Fruit fly (Drosophila melanogaster) whole organism, embryonic: ENCODE results near the gene Trm7-32.

Experiments
- Aef1 ChIP-seq: fragments of 200-800 bp; sonication (Bioruptor generic); IDR thresholded peaks from 3 replicates; pipeline ENCODE4 v1.3.6; 2022; ENCODE audit warnings: missing biosample characterization, missing genetic modification characterization
- Atf-2 ChIP-seq: fragments of 200-800 bp; sonication (Bioruptor generic); optimal IDR thresholded peaks from 2 replicates; lab custom pipeline; 2016; ENCODE audit warnings: missing biosample characterization, missing genetic modification characterization
- CG10274 ChIP-seq: fragments of 200-800 bp; sonication (Bioruptor generic); optimal IDR thresholded peaks from 3 replicates; lab custom pipeline; 2017; ENCODE audit warnings: missing biosample characterization, mild to moderate bottlenecking, missing genetic modification characterization
- CG10321 ChIP-seq: fragments of 200-800 bp; sonication (Bioruptor generic); IDR thresholded peaks from 2 replicates; pipeline ENCODE4 v1.3.6; 2022; ENCODE audit warnings: missing biosample characterization, missing genetic modification characterization
- CG10979 ChIP-seq: fragments of 200-800 bp; sonication (Bioruptor generic); optimal IDR thresholded peaks from 2 replicates; lab custom pipeline; 2018; ENCODE audit warnings: missing biosample characterization, mild to moderate bottlenecking, missing genetic modification characterization, moderate library complexity
- CG11504 ChIP-seq: fragments of 200-800 bp; sonication (Bioruptor generic); optimal IDR thresholded peaks from 3 replicates; lab custom pipeline; 2019; ENCODE audit warnings: missing biosample characterization, mild to moderate bottlenecking, missing genetic modification characterization, moderate library complexity
- CG11695 ChIP-seq: fragments of 200-800 bp; sonication (Bioruptor generic); IDR thresholded peaks from 3 replicates; pipeline ENCODE4 v1.3.6; 2022; ENCODE audit warnings: missing biosample characterization, missing genetic modification characterization
- CG12071 ChIP-seq: fragments of 200-800 bp; sonication (Bioruptor generic); optimal IDR thresholded peaks from 3 replicates; lab custom pipeline; 2018; ENCODE audit warnings: missing biosample characterization, mild to moderate bottlenecking, missing genetic modification characterization
- CG12299 ChIP-seq: fragments of 200-800 bp; sonication (Bioruptor generic); optimal IDR thresholded peaks from 2 replicates; lab custom pipeline; 2018; ENCODE audit warnings: missing biosample characterization, mild to moderate bottlenecking, missing genetic modification characterization
- CG13424 ChIP-seq: fragments of 200-800 bp; sonication (Bioruptor generic); optimal IDR thresholded peaks from 2 replicates; lab custom pipeline; 2019; ENCODE audit warnings: missing biosample characterization, mild to moderate bottlenecking, missing genetic modification characterization, moderate library complexity
- CG1647 ChIP-seq: fragments of 200-800 bp; sonication (Bioruptor generic); optimal IDR thresholded peaks from 3 replicates; lab custom pipeline; 2016; ENCODE audit warnings: missing biosample characterization, missing genetic modification characterization
- CG17328 ChIP-seq: fragments of 200-800 bp; sonication (Bioruptor generic); IDR thresholded peaks from 2 replicates; pipeline ENCODE4 v1.3.6; 2022; ENCODE audit warnings: missing biosample characterization, missing genetic modification characterization
- CG17802 ChIP-seq: fragments of 200-800 bp; sonication (Bioruptor generic); optimal IDR thresholded peaks from 2 replicates; lab custom pipeline; 2018; ENCODE audit warnings: missing biosample characterization, mild to moderate bottlenecking, missing genetic modification characterization, moderate library complexity
- CG17829 ChIP-seq: fragments of 200-800 bp; optimal IDR thresholded peaks from 2 replicates; lab custom pipeline; 2019; ENCODE audit warnings: missing biosample characterization, mild to moderate bottlenecking, missing genetic modification characterization, moderate library complexity
- CG17912 ChIP-seq: fragments of 200-800 bp; sonication (Bioruptor generic); optimal IDR thresholded peaks from 2 replicates; lab custom pipeline; 2018; ENCODE audit warnings: missing biosample characterization, mild to moderate bottlenecking, missing genetic modification characterization
- CG2199 ChIP-seq: fragments of 200-800 bp; sonication (Bioruptor generic); IDR thresholded peaks from 3 replicates; pipeline ENCODE4 v1.3.6; 2022; ENCODE audit warnings: missing biosample characterization, missing genetic modification characterization
- CG2875 ChIP-seq: fragments of 200-800 bp; sonication (Bioruptor generic); optimal IDR thresholded peaks from 2 replicates; lab custom pipeline; 2017; ENCODE audit warnings: missing biosample characterization, mild to moderate bottlenecking, missing genetic modification characterization, missing genetic modification reagents
- CG32767 ChIP-seq: fragments of 200-800 bp; sonication (Bioruptor generic); IDR thresholded peaks from 2 replicates; pipeline ENCODE4 v1.3.6; 2022; ENCODE audit warnings: missing biosample characterization, missing genetic modification characterization
- CG32772 ChIP-seq: fragments of 200-800 bp; sonication (Bioruptor generic); IDR thresholded peaks from 2 replicates; pipeline ENCODE4 v1.3.6; 2022; ENCODE audit warnings: missing biosample characterization, missing genetic modification characterization
- CG34422 ChIP-seq: fragments of 200-800 bp; sonication (Bioruptor generic); IDR thresholded peaks from 3 replicates; pipeline ENCODE4 v1.3.6; 2022; ENCODE audit warnings: missing biosample characterization, missing genetic modification characterization
- CG3838 ChIP-seq: fragments of 200-800 bp; sonication (Bioruptor generic); optimal IDR thresholded peaks from 3 replicates; lab custom pipeline; 2016; ENCODE audit warnings: missing biosample characterization, missing genetic modification characterization
- CG3995 ChIP-seq: fragments of 200-800 bp; sonication (Bioruptor generic); optimal IDR thresholded peaks from 3 replicates; lab custom pipeline; 2016; ENCODE audit warnings: missing biosample characterization, missing genetic modification characterization
- Dref ChIP-seq: fragments of 200-800 bp; sonication (Bioruptor generic); IDR thresholded peaks from 2 replicates; pipeline ENCODE4 v1.3.6; 2022; ENCODE audit warnings: missing biosample characterization, missing genetic modification characterization
- Fer1 ChIP-seq: fragments of 200-800 bp; sonication (Bioruptor generic); optimal IDR thresholded peaks from 2 replicates; lab custom pipeline; 2017; ENCODE audit warnings: missing biosample characterization, mild to moderate bottlenecking, missing genetic modification characterization
- NC2α ChIP-seq: fragments of 200-800 bp; sonication (Bioruptor generic); optimal IDR thresholded peaks from 2 replicates; lab custom pipeline; 2016; ENCODE audit warnings: missing biosample characterization, missing genetic modification characterization
- Opbp ChIP-seq: fragments of 200-800 bp; sonication (Bioruptor generic); IDR thresholded peaks from 3 replicates; pipeline ENCODE4 v1.3.6; 2022; ENCODE audit warnings: missing biosample characterization, missing genetic modification characterization; ENCODE audit not compliant: partially characterized antibody
- Pdp1 ChIP-seq, 2 experiments: fragments of 200-800 bp; sonication (Bioruptor generic); optimal IDR thresholded peaks; 3 replicates each; lab custom pipeline; 2016; ENCODE audit warnings: missing biosample characterization in 2 of 2, missing genetic modification characterization in 2 of 2, mild to moderate bottlenecking in 1 of 2, moderate library complexity in 1 of 2
- Ravus ChIP-seq: fragments of 200-800 bp; sonication (Bioruptor generic); IDR thresholded peaks from 2 replicates; pipeline ENCODE4 v1.3.6; 2022; ENCODE audit warnings: missing biosample characterization, missing genetic modification characterization
- bab2 ChIP-seq: fragments of 200-800 bp; sonication (Bioruptor generic); optimal IDR thresholded peaks from 2 replicates; lab custom pipeline; 2016; ENCODE audit warnings: missing biosample characterization, missing genetic modification characterization
- bigmax ChIP-seq: fragments of 200-800 bp; sonication (Bioruptor generic); optimal IDR thresholded peaks from 2 replicates; lab custom pipeline; 2018; ENCODE audit warnings: missing biosample characterization, mild to moderate bottlenecking, missing genetic modification characterization
- cas ChIP-seq: fragments of 200-800 bp; sonication (Bioruptor generic); IDR thresholded peaks from 2 replicates; pipeline ENCODE4 v1.3.6; 2022; ENCODE audit warnings: missing biosample characterization, missing genetic modification characterization
- chif ChIP-seq, 2 experiments: fragments of 200-800 bp; sonication (Bioruptor generic); optimal IDR thresholded peaks; 3 replicates each; lab custom pipeline; 2016; ENCODE audit warnings: missing biosample characterization in 2 of 2, missing genetic modification characterization in 2 of 2
- crc ChIP-seq: fragments of 200-800 bp; sonication (Bioruptor generic); optimal IDR thresholded peaks from 2 replicates; lab custom pipeline; 2016; ENCODE audit warnings: missing biosample characterization, missing genetic modification characterization
- fd3F ChIP-seq: fragments of 200-800 bp; sonication (Bioruptor generic); optimal IDR thresholded peaks from 2 replicates; lab custom pipeline; 2018; ENCODE audit warnings: missing biosample characterization, mild to moderate bottlenecking, missing genetic modification characterization, moderate library complexity
- gem ChIP-seq: fragments of 200-800 bp; sonication (Bioruptor generic); optimal IDR thresholded peaks from 2 replicates; lab custom pipeline; 2019; ENCODE audit warnings: missing biosample characterization, mild to moderate bottlenecking, missing genetic modification characterization, moderate library complexity
- gfzf ChIP-seq: fragments of 200-800 bp; sonication (Bioruptor generic); optimal IDR thresholded peaks from 2 replicates; lab custom pipeline; 2016; ENCODE audit warnings: missing biosample characterization, mild to moderate bottlenecking, missing genetic modification characterization, moderate library complexity
- grau ChIP-seq: fragments of 200-800 bp; optimal IDR thresholded peaks from 3 replicates; lab custom pipeline; 2019; ENCODE audit warnings: missing biosample characterization, mild to moderate bottlenecking, missing genetic modification characterization, moderate library complexity
- hb ChIP-seq: fragments of 200-800 bp; sonication (Bioruptor generic); IDR thresholded peaks from 3 replicates; pipeline ENCODE4 v1.3.6; 2022; ENCODE audit warnings: missing biosample characterization, missing genetic modification characterization; ENCODE audit not compliant: partially characterized antibody
- hbn ChIP-seq: fragments of 200-800 bp; sonication (Bioruptor generic); IDR thresholded peaks from 2 replicates; pipeline ENCODE4 v1.3.6; 2022; ENCODE audit warnings: missing biosample characterization, missing genetic modification characterization; ENCODE audit not compliant: partially characterized antibody
- her ChIP-seq: fragments of 200-800 bp; sonication (Bioruptor generic); optimal IDR thresholded peaks from 2 replicates; lab custom pipeline; 2016; ENCODE audit warnings: missing biosample characterization, missing genetic modification characterization
- hkb ChIP-seq, 2 experiments: fragments of 200-800 bp in 1 of 2; fragments of >200 bp in 1 of 2; sonication (Bioruptor generic) in 1 of 2; IDR thresholded peaks in 1 of 2; optimal IDR thresholded peaks in 1 of 2; 2 replicates each; pipeline versions ENCODE4 v1.3.6 to Lab custom; 2017 to 2022; ENCODE audit warnings: missing biosample characterization in 1 of 2, missing genetic modification characterization in 1 of 2
- ken ChIP-seq: fragments of 200-800 bp; sonication (Bioruptor generic); IDR thresholded peaks from 3 replicates; pipeline ENCODE4 v1.3.6; 2022; ENCODE audit warnings: missing biosample characterization, missing genetic modification characterization
- nerfin-1 ChIP-seq: fragments of 200-800 bp; sonication (Bioruptor generic); optimal IDR thresholded peaks from 3 replicates; lab custom pipeline; 2019; ENCODE audit warnings: missing biosample characterization, mild to moderate bottlenecking, missing genetic modification characterization, moderate library complexity
- repo ChIP-seq: fragments of 200-800 bp; sonication (Bioruptor generic); optimal IDR thresholded peaks from 2 replicates; lab custom pipeline; 2016; ENCODE audit warnings: missing biosample characterization, missing genetic modification characterization
- rib ChIP-seq: fragments of 200-800 bp; sonication (Bioruptor generic); IDR thresholded peaks from 2 replicates; pipeline ENCODE4 v1.3.6; 2022; ENCODE audit warnings: missing biosample characterization, missing genetic modification characterization
- sima ChIP-seq: fragments of 200-800 bp; sonication (Bioruptor generic); optimal IDR thresholded peaks from 2 replicates; lab custom pipeline; 2016; ENCODE audit warnings: missing biosample characterization, missing genetic modification characterization
- tna ChIP-seq: fragments of 200-800 bp; sonication (Bioruptor generic); IDR thresholded peaks from 2 replicates; pipeline ENCODE4 v1.3.6; 2022; ENCODE audit warnings: missing biosample characterization, missing genetic modification characterization; ENCODE audit not compliant: partially characterized antibody
- vfl ChIP-seq: fragments of 200-800 bp; sonication (Bioruptor generic); optimal IDR thresholded peaks from 2 replicates; lab custom pipeline; 2016; ENCODE audit warnings: missing biosample characterization, missing genetic modification characterization
- zfh2 ChIP-seq: fragments of 200-800 bp; sonication (Bioruptor generic); optimal IDR thresholded peaks from 2 replicates; lab custom pipeline; 2016; ENCODE audit warnings: missing biosample characterization, missing genetic modification characterization

The Trm7-32 gene

dm6 chr3R:17039993-17040807, at the start of gene Trm7-32, which contains the start of gene CG18213:
Gene Trm7-32, plus strand, starts transcription at chr3R:17040682.
Gene CG18213, minus strand, starts transcription at chr3R:17040203.
- TF ChIP-seq grau (tag; lab: Kevin White, UChicago) (no peak), gfzf (GFP tag; lab: Kevin White, UChicago) (peak; percentile 62), CG12299 (tag; lab: Kevin White, UChicago) (no peak), Opbp (GFP tag; lab: Robert Waterston, UW) (peak; percentile 87; the same call in 2 of the 3 replicates), repo (GFP tag; lab: Kevin White, UChicago) (no peak), Fer1 (GFP tag; lab: Kevin White, UChicago) (no peak), chif (GFP tag; optimal IDR thresholded peaks at IDR 0.05; lab: Kevin White, UChicago) (no peak), CG3838 (GFP tag; lab: Kevin White, UChicago) (no peak), vfl (GFP tag; lab: Kevin White, UChicago) (no peak), CG13424 (tag; lab: Kevin White, UChicago) (no peak), CG1647 (GFP tag; lab: Kevin White, UChicago) (no peak), nerfin-1 (tag; lab: Kevin White, UChicago) (no peak), crc (GFP tag; lab: Kevin White, UChicago) (no peak), CG32772 (GFP tag; lab: Robert Waterston, UW) (no peak), Atf-2 (no peak), Aef1 (GFP tag; lab: Robert Waterston, UW) (no peak; the same call in 2 of the 3 replicates), bigmax (GFP tag; lab: Kevin White, UChicago) (no peak), CG32767 (GFP tag; lab: Robert Waterston, UW) (no peak), rib (no peak), fd3F (no peak), CG10979 (tag; lab: Kevin White, UChicago) (peak; percentile 18), tna (peak; percentile 80), hb (GFP tag; lab: Robert Waterston, UW) (peak; percentile 72), sima (GFP tag; lab: Kevin White, UChicago) (no peak), Ravus (GFP tag; lab: Robert Waterston, UW) (no peak), gem (tag; lab: Kevin White, UChicago) (no peak), CG17328 (GFP tag; lab: Robert Waterston, UW) (no peak), CG12071 (GFP tag; lab: Kevin White, UChicago) (no peak), hkb (optimal IDR thresholded peaks at IDR 0.05; lab: Kevin White, UChicago) (no peak), hkb (GFP tag; IDR thresholded peaks at IDR 0.05; lab: Robert Waterston, UW) (no peak), hbn (peak; percentile 72), CG3995 (GFP tag; lab: Kevin White, UChicago) (peak; percentile 12), CG10321 (no peak), ken (no peak), cas (GFP tag; lab: Robert Waterston, UW) (no peak), CG10274 (no peak), her (no peak), CG2875 (GFP tag; lab: Kevin White, UChicago) (no peak), CG34422 (GFP tag; lab: Robert Waterston, UW) (no peak), zfh2 (GFP tag; lab: Kevin White, UChicago) (peak; percentile 33), CG11695 (GFP tag; lab: Robert Waterston, UW) (no peak), NC2α (no peak), Dref (GFP tag; lab: Robert Waterston, UW) (peak; percentile 87), CG17912 (no peak), bab2 (GFP tag; lab: Kevin White, UChicago) (no peak), CG2199 (no peak), CG17802 (tag; lab: Kevin White, UChicago) (no peak), Pdp1 (GFP tag; optimal IDR thresholded peaks at IDR 0.05; lab: Kevin White, UChicago) (peak in 1 of 2 experiments; percentile 53), CG17829 (tag; lab: Kevin White, UChicago) (no peak), CG11504 (tag; lab: Kevin White, UChicago) (no peak)
